Worm (Caenorhabditis elegans) whole organism, L1 larva: Measurements from ENCODE around the gene phdh-1.
A peak's percentile ranks its signal among the peaks of the same experiment; 100 is the strongest.

Source experiments
- blmp-1 ChIP-seq: fragments of 150-350 bp; optimal IDR thresholded peaks from 2 replicates; lab custom pipeline; 2014; ENCODE audit warnings: missing biosample characterization, missing genetic modification characterization
- ceh-82 ChIP-seq, 3 experiments: fragments of 150-350 bp in 1 of 3; sonication (generic microtip) in 2 of 3; optimal IDR thresholded peaks; 2 replicates each; lab custom pipeline; 2014 to 2017; ENCODE audit warnings: missing biosample characterization in 3 of 3, missing genetic modification characterization in 3 of 3
- efl-1 ChIP-seq, 4 experiments: fragments of 150-350 bp; optimal IDR thresholded peaks in 3 of 4; peaks in 1 of 4; 1 replicate in 1 of 4; 2 replicates in 3 of 4; lab custom pipeline; 2014; ENCODE audit warnings: missing biosample characterization in 2 of 4, missing genetic modification characterization in 2 of 4, missing genetic modification reagents in 2 of 4
- egl-27 ChIP-seq, 2 experiments: fragments of 150-350 bp in 1 of 2; sonication (generic microtip); optimal IDR thresholded peaks; 3 replicates each; lab custom pipeline; 2017 to 2018; ENCODE audit warnings: missing biosample characterization in 2 of 2, missing genetic modification characterization in 2 of 2, missing genetic modification reagents in 2 of 2
- irx-1 ChIP-seq: sonication (generic microtip); optimal IDR thresholded peaks from 2 replicates; lab custom pipeline; 2016; ENCODE audit warnings: missing genetic modification characterization, missing compliant biosample characterization
- jun-1 ChIP-seq: fragments of 150-350 bp; optimal IDR thresholded peaks from 2 replicates; lab custom pipeline; 2014; ENCODE audit warnings: missing biosample characterization, missing genetic modification reagents, missing genetic modification characterization
- lin-15B ChIP-seq: fragments of 150-350 bp; sonication (generic microtip); optimal IDR thresholded peaks from 3 replicates; lab custom pipeline; 2014; ENCODE audit warnings: missing biosample characterization, missing genetic modification characterization
- nhr-28 ChIP-seq: fragments of 150-350 bp; optimal IDR thresholded peaks from 2 replicates; lab custom pipeline; 2014; ENCODE audit warnings: missing biosample characterization, missing genetic modification characterization
- skn-1 ChIP-seq: fragments of 150-350 bp; optimal IDR thresholded peaks from 2 replicates; lab custom pipeline; 2014; ENCODE audit warnings: missing biosample characterization, missing genetic modification characterization
- tbx-2 ChIP-seq: sonication (generic microtip); optimal IDR thresholded peaks from 2 replicates; lab custom pipeline; 2016; ENCODE audit warnings: missing genetic modification characterization, missing compliant biosample characterization
- unc-130 ChIP-seq: fragments of 150-350 bp; optimal IDR thresholded peaks from 2 replicates; lab custom pipeline; 2017; ENCODE audit warnings: missing biosample characterization, missing genetic modification characterization, inconsistent platforms
- unc-62 ChIP-seq: fragments of 150-350 bp; optimal IDR thresholded peaks from 2 replicates; lab custom pipeline; 2014; ENCODE audit warnings: missing biosample characterization, missing genetic modification reagents, missing genetic modification characterization
- ztf-11 ChIP-seq, 2 experiments: sonication (generic microtip); optimal IDR thresholded peaks; 2 replicates each; lab custom pipeline; 2016 to 2017; ENCODE audit warnings: missing genetic modification characterization in 2 of 2, missing biosample characterization in 1 of 2, missing compliant biosample characterization in 1 of 2

- TF ChIP-seq ztf-11 (tag; optimal IDR thresholded peaks at IDR 0.05; lab: Kevin White, UChicago) (no peak), skn-1 (tag; lab: Kevin White, UChicago) (peak; percentile 97), tbx-2 (tag; lab: Kevin White, UChicago) (no peak), nhr-28 (tag; lab: Kevin White, UChicago) (no peak), efl-1 (optimal IDR thresholded peaks at IDR 0.05; lab: Kevin White, UChicago) (no peak), efl-1 (GFP tag; optimal IDR thresholded peaks at IDR 0.05 in 1 of 2; lab: Kevin White, UChicago) (peak in 1 of 2 experiments; percentile 82), irx-1 (tag; lab: Kevin White, UChicago) (no peak), egl-27 (tag; optimal IDR thresholded peaks at IDR 0.05; lab: Kevin White, UChicago) (no peak), unc-130 (tag; lab: Kevin White, UChicago) (no peak), jun-1 (tag; lab: Kevin White, UChicago) (no peak), unc-62 (no peak), ceh-82 (tag; optimal IDR thresholded peaks at IDR 0.05; lab: Kevin White, UChicago) (no peak), blmp-1 (tag; lab: Kevin White, UChicago) (no peak), lin-15B (tag; lab: Kevin White, UChicago) (no peak)
These were observed 13.9 kb downstream of the phdh-1 start, which contains the start of gene gst-16 for ce11 chrII:13624330-13624729.
